Fruit fly (Drosophila melanogaster) whole organism, embryonic: ENCODE results near the gene sr.

ENCODE experiments used
- CG12659 ChIP-seq: fragments of 200-800 bp; sonication (Bioruptor generic); optimal IDR thresholded peaks from 3 replicates; lab custom pipeline; 2017; ENCODE audit warnings: mild to moderate bottlenecking, missing biosample characterization, missing genetic modification reagents, missing genetic modification characterization
- CG13123 ChIP-seq: fragments of 200-800 bp; sonication (Bioruptor generic); optimal IDR thresholded peaks from 2 replicates; lab custom pipeline; 2016; ENCODE audit warnings: missing biosample characterization, missing genetic modification characterization
- CG13296 ChIP-seq: fragments of 200-800 bp; sonication (Bioruptor generic); optimal IDR thresholded peaks from 3 replicates; lab custom pipeline; 2018; ENCODE audit warnings: missing biosample characterization, mild to moderate bottlenecking, missing genetic modification characterization
- CG13894 ChIP-seq: fragments of 200-800 bp; sonication (Bioruptor generic); optimal IDR thresholded peaks from 3 replicates; lab custom pipeline; 2018; ENCODE audit warnings: missing biosample characterization, mild to moderate bottlenecking, missing genetic modification characterization, moderate library complexity
- CG14710 ChIP-seq: fragments of 200-800 bp; sonication (Bioruptor generic); optimal IDR thresholded peaks from 3 replicates; lab custom pipeline; 2019; ENCODE audit warnings: missing biosample characterization, mild to moderate bottlenecking, missing genetic modification characterization, moderate library complexity
- CG14860 ChIP-seq: fragments of 200-800 bp; sonication (Bioruptor generic); IDR thresholded peaks from 3 replicates; pipeline ENCODE4 v1.3.6; 2022; ENCODE audit warnings: missing biosample characterization, missing genetic modification characterization; ENCODE audit not compliant: partially characterized antibody
- CG15601 ChIP-seq: fragments of 200-800 bp; sonication (Bioruptor generic); optimal IDR thresholded peaks from 3 replicates; lab custom pipeline; 2019; ENCODE audit warnings: missing biosample characterization, mild to moderate bottlenecking, missing genetic modification characterization, moderate library complexity
- CG15696 ChIP-seq: fragments of 200-800 bp; sonication (Bioruptor generic); optimal IDR thresholded peaks from 2 replicates; lab custom pipeline; 2019; ENCODE audit warnings: missing biosample characterization, mild to moderate bottlenecking, missing genetic modification characterization, moderate library complexity
- CG16813 ChIP-seq: fragments of 200-800 bp; sonication (Bioruptor generic); IDR thresholded peaks from 3 replicates; pipeline ENCODE4 v1.3.6; 2022; ENCODE audit warnings: missing biosample characterization, missing genetic modification characterization; ENCODE audit not compliant: partially characterized antibody
- CG17186 ChIP-seq: fragments of 200-800 bp; sonication (Bioruptor generic); optimal IDR thresholded peaks from 3 replicates; lab custom pipeline; 2017; ENCODE audit warnings: missing biosample characterization, missing genetic modification reagents, missing genetic modification characterization
- CG17612 ChIP-seq: fragments of 200-800 bp; sonication (Bioruptor generic); IDR thresholded peaks from 2 replicates; pipeline ENCODE4 v1.3.6; 2022; ENCODE audit warnings: missing biosample characterization, missing genetic modification characterization
- CG2199 ChIP-seq: fragments of 200-800 bp; sonication (Bioruptor generic); IDR thresholded peaks from 3 replicates; pipeline ENCODE4 v1.3.6; 2022; ENCODE audit warnings: missing biosample characterization, missing genetic modification characterization
- CG30431 ChIP-seq: fragments of 200-800 bp; sonication (Bioruptor generic); optimal IDR thresholded peaks from 2 replicates; lab custom pipeline; 2017; ENCODE audit warnings: missing biosample characterization, missing genetic modification characterization
- CG3407 ChIP-seq: fragments of 200-800 bp; sonication (Bioruptor generic); optimal IDR thresholded peaks from 2 replicates; lab custom pipeline; 2018; ENCODE audit warnings: missing biosample characterization, mild to moderate bottlenecking, missing genetic modification characterization
- CG3847 ChIP-seq: fragments of 200-800 bp; sonication (Bioruptor generic); IDR thresholded peaks from 2 replicates; pipeline ENCODE4 v1.3.6; 2022; ENCODE audit warnings: missing biosample characterization, missing genetic modification characterization
- CG7357 ChIP-seq: fragments of 200-800 bp; sonication (Bioruptor generic); IDR thresholded peaks from 3 replicates; pipeline ENCODE4 v1.3.6; 2022; ENCODE audit warnings: missing biosample characterization, missing genetic modification characterization
- CG7786 ChIP-seq: fragments of 200-800 bp; sonication (Bioruptor generic); optimal IDR thresholded peaks from 2 replicates; lab custom pipeline; 2016; ENCODE audit warnings: missing biosample characterization, missing genetic modification characterization
- CG9797 ChIP-seq: fragments of 200-800 bp; sonication (Bioruptor generic); optimal IDR thresholded peaks from 3 replicates; lab custom pipeline; 2018; ENCODE audit warnings: missing biosample characterization, mild to moderate bottlenecking, missing genetic modification characterization
- D19A ChIP-seq: fragments of 200-800 bp; optimal IDR thresholded peaks from 3 replicates; lab custom pipeline; 2019; ENCODE audit warnings: missing biosample characterization, mild to moderate bottlenecking, missing genetic modification characterization, moderate library complexity
- Fer3 ChIP-seq: fragments of 200-800 bp; sonication (Bioruptor generic); optimal IDR thresholded peaks from 2 replicates; lab custom pipeline; 2018; ENCODE audit warnings: missing biosample characterization, mild to moderate bottlenecking, missing genetic modification characterization, moderate library complexity
- Nf-YA ChIP-seq: fragments of 200-800 bp; sonication (Bioruptor generic); IDR thresholded peaks from 2 replicates; pipeline ENCODE4 v1.3.6; 2022; ENCODE audit warnings: missing biosample characterization, missing genetic modification characterization
- Optix ChIP-seq: fragments of 200-800 bp; sonication (Bioruptor generic); IDR thresholded peaks from 3 replicates; pipeline ENCODE4 v1.3.6; 2022; ENCODE audit warnings: missing biosample characterization, missing genetic modification characterization
- Trl ChIP-seq, 3 experiments: fragments of >200 bp in 2 of 3; fragments of 200-800 bp in 1 of 3; sonication (Bioruptor generic) in 1 of 3; optimal IDR thresholded peaks; 2 replicates in 1 of 3; 3 replicates in 2 of 3; lab custom pipeline; 2016 to 2017; ENCODE audit warnings: missing biosample characterization in 1 of 3, missing genetic modification characterization in 1 of 3
- Vsx1 ChIP-seq: fragments of 200-800 bp; sonication (Bioruptor generic); optimal IDR thresholded peaks from 2 replicates; lab custom pipeline; 2017; ENCODE audit warnings: missing biosample characterization, mild to moderate bottlenecking, missing genetic modification characterization, missing genetic modification reagents
- ac ChIP-seq: fragments of 200-800 bp; sonication (Bioruptor generic); optimal IDR thresholded peaks from 3 replicates; lab custom pipeline; 2017; ENCODE audit warnings: missing biosample characterization, mild to moderate bottlenecking, missing genetic modification characterization
- ase ChIP-seq: fragments of 200-800 bp; sonication (Bioruptor generic); IDR thresholded peaks from 3 replicates; pipeline ENCODE4 v1.3.6; 2022; ENCODE audit warnings: missing biosample characterization, missing genetic modification characterization
- ato ChIP-seq: fragments of 200-800 bp; sonication (Bioruptor generic); IDR thresholded peaks from 2 replicates; pipeline ENCODE4 v1.3.6; 2022; ENCODE audit warnings: missing biosample characterization, missing genetic modification characterization; ENCODE audit not compliant: partially characterized antibody
- cato ChIP-seq: fragments of 200-800 bp; sonication (Bioruptor generic); optimal IDR thresholded peaks from 2 replicates; lab custom pipeline; 2016; ENCODE audit warnings: missing biosample characterization, missing genetic modification characterization, borderline replicate concordance
- chinmo ChIP-seq: fragments of 200-800 bp; sonication (Bioruptor generic); IDR thresholded peaks from 4 replicates; pipeline ENCODE4 v1.3.6; 2022; ENCODE audit warnings: missing biosample characterization, missing genetic modification characterization; ENCODE audit not compliant: partially characterized antibody
- fd64A ChIP-seq: fragments of 200-800 bp; sonication (Bioruptor generic); optimal IDR thresholded peaks from 3 replicates; lab custom pipeline; 2018; ENCODE audit warnings: missing biosample characterization, mild to moderate bottlenecking, missing genetic modification characterization
- ftz-f1 ChIP-seq: fragments of 200-800 bp; sonication (Bioruptor generic); optimal IDR thresholded peaks from 2 replicates; lab custom pipeline; 2016; ENCODE audit warnings: missing biosample characterization, missing genetic modification characterization
- gem ChIP-seq: fragments of 200-800 bp; sonication (Bioruptor generic); optimal IDR thresholded peaks from 2 replicates; lab custom pipeline; 2019; ENCODE audit warnings: missing biosample characterization, mild to moderate bottlenecking, missing genetic modification characterization, moderate library complexity
- gsb-n ChIP-seq: fragments of 200-800 bp; sonication (Bioruptor generic); optimal IDR thresholded peaks from 3 replicates; lab custom pipeline; 2018; ENCODE audit warnings: missing biosample characterization, mild to moderate bottlenecking, missing genetic modification characterization
- h ChIP-seq: fragments of >200 bp; optimal IDR thresholded peaks from 2 replicates; lab custom pipeline; 2017
- insv ChIP-seq, 2 experiments: fragments of 200-800 bp; sonication (Bioruptor generic); optimal IDR thresholded peaks; 3 replicates each; lab custom pipeline; 2016 to 2018; ENCODE audit warnings: missing biosample characterization in 2 of 2, missing genetic modification characterization in 2 of 2
- inv ChIP-seq: fragments of 200-800 bp; sonication (Bioruptor generic); IDR thresholded peaks from 2 replicates; pipeline ENCODE4 v1.3.6; 2022; ENCODE audit warnings: missing biosample characterization, missing genetic modification characterization; ENCODE audit not compliant: partially characterized antibody
- jigr1 ChIP-seq: fragments of 200-800 bp; sonication (Bioruptor generic); IDR thresholded peaks from 3 replicates; pipeline ENCODE4 v1.3.6; 2022; ENCODE audit warnings: missing biosample characterization, missing genetic modification characterization
- jing ChIP-seq: fragments of 200-800 bp; sonication (Bioruptor generic); optimal IDR thresholded peaks from 2 replicates; lab custom pipeline; 2018; ENCODE audit warnings: missing biosample characterization, mild to moderate bottlenecking, missing genetic modification characterization
- kah ChIP-seq: fragments of 200-800 bp; sonication (Bioruptor generic); optimal IDR thresholded peaks from 2 replicates; lab custom pipeline; 2018; ENCODE audit warnings: missing biosample characterization, mild to moderate bottlenecking, missing genetic modification characterization
- lola ChIP-seq, 3 experiments: fragments of >200 bp in 2 of 3; fragments of 200-800 bp in 1 of 3; sonication (Bioruptor generic) in 1 of 3; optimal IDR thresholded peaks; 2 replicates each; lab custom pipeline; 2017 to 2019; ENCODE audit warnings: missing biosample characterization in 3 of 3, missing genetic modification characterization in 3 of 3, mild to moderate bottlenecking in 1 of 3, moderate library complexity in 1 of 3
- nerfin-2 ChIP-seq: fragments of 200-800 bp; sonication (Bioruptor generic); IDR thresholded peaks from 2 replicates; pipeline ENCODE4 v1.3.6; 2022; ENCODE audit warnings: missing biosample characterization, missing genetic modification characterization; ENCODE audit not compliant: partially characterized antibody
- p53 ChIP-seq: fragments of 200-800 bp; sonication (Bioruptor generic); optimal IDR thresholded peaks from 2 replicates; lab custom pipeline; 2016; ENCODE audit warnings: missing biosample characterization, missing genetic modification characterization
- vfl ChIP-seq: fragments of 200-800 bp; sonication (Bioruptor generic); optimal IDR thresholded peaks from 2 replicates; lab custom pipeline; 2016; ENCODE audit warnings: missing biosample characterization, missing genetic modification characterization
- zen2 ChIP-seq: fragments of 200-800 bp; sonication (Bioruptor generic); IDR thresholded peaks from 3 replicates; pipeline ENCODE4 v1.3.6; 2022; ENCODE audit warnings: missing biosample characterization, missing genetic modification characterization; ENCODE audit not compliant: partially characterized antibody

The sr gene

DNA sequence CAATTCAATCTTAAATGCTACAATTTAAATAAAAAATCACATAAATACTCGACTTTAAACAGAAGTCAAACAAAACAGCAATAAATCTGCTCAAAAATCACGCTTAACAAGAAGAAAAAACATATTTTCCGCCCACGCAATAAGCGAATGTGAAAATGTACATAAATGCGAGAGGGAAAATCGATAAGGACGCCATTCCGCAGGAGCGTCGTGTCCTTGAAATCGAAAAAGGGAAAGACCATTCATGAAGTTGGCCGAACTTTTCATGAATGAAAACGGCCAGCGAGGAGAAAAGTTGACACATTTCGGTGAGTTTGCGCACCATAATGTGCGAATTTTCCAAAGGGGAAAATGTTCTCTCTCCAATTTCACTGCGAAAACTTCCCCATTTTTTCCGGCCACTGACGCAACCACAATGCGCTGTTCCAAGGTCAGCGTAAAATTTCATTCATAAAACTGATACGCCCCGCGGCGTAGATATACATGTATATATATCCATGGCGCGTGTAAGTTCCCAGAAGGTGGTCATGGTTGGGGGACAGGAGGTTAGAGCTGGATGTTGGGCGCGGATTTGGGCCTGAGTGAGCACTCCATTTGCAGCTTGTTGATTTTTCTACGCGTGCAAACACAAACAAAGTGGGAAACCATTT, 69.7 kb downstream of the sr start (continued):
- TF ChIP-seq ftz-f1 (GFP tag; lab: Kevin White, UChicago) (peak; percentile 68), chinmo (GFP tag; lab: Robert Waterston, UW) (0 out of 4 replicates have a peak, but pooled peaks have one; percentile 16), CG13894 (tag; lab: Kevin White, UChicago) (peak; percentile 55), kah (GFP tag; lab: Kevin White, UChicago) (no peak)
- TF ChIP-seq, all 482 proteins: peak for 18

DNA sequence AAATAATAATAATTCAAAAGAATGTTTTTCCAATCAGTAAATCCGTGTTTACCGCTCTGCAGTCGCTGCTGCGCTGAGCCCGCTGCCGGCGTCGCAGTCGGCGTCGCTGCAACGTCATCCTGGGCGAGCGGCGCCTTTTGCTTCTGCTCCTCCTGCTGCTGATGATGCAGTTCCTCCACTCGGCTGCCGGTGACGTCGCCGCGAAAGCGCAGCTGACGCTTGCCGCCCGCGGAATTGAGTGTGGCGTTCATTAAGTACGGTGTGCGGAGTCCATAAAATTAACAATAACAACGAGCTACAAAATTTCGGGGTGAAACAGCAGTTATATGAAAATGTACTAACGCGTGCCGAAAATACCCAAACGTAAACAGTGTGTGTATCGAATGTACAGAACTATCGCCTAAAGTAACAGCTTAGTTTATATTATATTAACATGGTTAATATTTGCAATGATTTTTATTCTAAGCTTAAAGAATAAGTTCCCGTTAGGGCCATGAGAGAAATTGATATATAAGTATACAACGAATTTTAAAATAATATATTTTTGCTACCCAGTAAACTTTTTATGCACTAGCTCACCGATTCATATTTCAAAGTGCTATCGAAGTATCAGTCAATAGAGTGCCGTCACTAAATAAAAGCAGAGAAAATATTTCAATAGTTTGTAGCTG, 73.6 kb downstream of the sr start, which contains the start of the genes CG7218 and Cbp20:
CG7218 (minus strand) TSS at position 346 of the 671 bp plus-strand sequence.
Cbp20 (plus strand) TSS at position 610 of the 671 bp plus-strand sequence.
- TF ChIP-seq zen2 (GFP tag; lab: Robert Waterston, UW) (peak; percentile 65; the same call in 1 of the 3 replicates), inv (peak; percentile 80), CG14710 (tag; lab: Kevin White, UChicago) (peak; percentile 82), Trl (optimal IDR thresholded peaks at IDR 0.05; lab: Kevin White, UChicago) (no peak), Trl (GFP tag; optimal IDR thresholded peaks at IDR 0.05; lab: Kevin White, UChicago) (peak; percentile 58), CG2199 (GFP tag; lab: Robert Waterston, UW) (no peak), jing (GFP tag; lab: Kevin White, UChicago) (no peak), CG7357 (0 out of 3 replicates have a peak, but pooled peaks have one; percentile 28), CG12659 (GFP tag; lab: Kevin White, UChicago) (peak; percentile 86), ase (GFP tag; lab: Robert Waterston, UW) (peak; percentile 68; the same call in 1 of the 3 replicates), CG15601 (tag; lab: Kevin White, UChicago) (peak; percentile 64), Fer3 (peak; percentile 78), Optix (no peak), D19A (tag; lab: Kevin White, UChicago) (peak; percentile 32), jigr1 (GFP tag; lab: Robert Waterston, UW) (0 out of 3 replicates have a peak, but pooled peaks have one; percentile 23), CG3847 (GFP tag; lab: Robert Waterston, UW) (peak; percentile 82), fd64A (GFP tag; lab: Kevin White, UChicago) (no peak), CG7786 (peak; percentile 48), nerfin-2 (GFP tag; lab: Robert Waterston, UW) (peak; percentile 55), lola (GFP tag; optimal IDR thresholded peaks at IDR 0.05; lab: Kevin White, UChicago) (peak in 1 of 3 experiments; percentile 60), cato (GFP tag; lab: Kevin White, UChicago) (peak; percentile 35), gem (tag; lab: Kevin White, UChicago) (peak; percentile 78), CG13123 (GFP tag; lab: Kevin White, UChicago) (peak; percentile 65), CG13296 (GFP tag; lab: Kevin White, UChicago) (peak; percentile 61), CG9797 (GFP tag; lab: Kevin White, UChicago) (peak; percentile 73), p53 (GFP tag; lab: Kevin White, UChicago) (no peak), CG15696 (peak; percentile 49), Vsx1 (GFP tag; lab: Kevin White, UChicago) (no peak), CG3407 (GFP tag; lab: Kevin White, UChicago) (no peak), CG16813 (GFP tag; lab: Robert Waterston, UW) (peak; percentile 85), ac (GFP tag; lab: Kevin White, UChicago) (no peak), vfl (GFP tag; lab: Kevin White, UChicago) (peak; percentile 75), h (lab: Kevin White, UChicago) (no peak), ato (GFP tag; lab: Robert Waterston, UW) (peak; percentile 69), gsb-n (peak; percentile 20), CG17612 (peak; percentile 52; the same call in 1 of the 2 replicates), Nf-YA (GFP tag; lab: Robert Waterston, UW) (no peak), insv (GFP tag; optimal IDR thresholded peaks at IDR 0.05; lab: Kevin White, UChicago) (peak in 1 of 2 experiments; percentile 75), CG14860 (GFP tag; lab: Robert Waterston, UW) (peak; percentile 68; the same call in 1 of the 3 replicates), CG17186 (GFP tag; lab: Kevin White, UChicago) (peak; percentile 22), CG30431 (GFP tag; lab: Kevin White, UChicago) (no peak)
